Worm (Caenorhabditis elegans) whole organism, young adult: ENCODE data around the gene gmap-3.

ENCODE experiments used
- D2030.7 ChIP-seq: fragments of 200-800 bp; sonication (Bioruptor generic); IDR thresholded peaks from 2 replicates; pipeline ENCODE4 v1.3.6; 2022; ENCODE audit warnings: missing genetic modification reagents, missing genetic modification characterization, missing compliant biosample characterization
- F22D6.2 ChIP-seq: sonication (generic microtip); optimal IDR thresholded peaks from 2 replicates; lab custom pipeline; 2016; ENCODE audit warnings: mild to moderate bottlenecking, missing genetic modification characterization, missing compliant biosample characterization
- F23B12.7 ChIP-seq: sonication (generic microtip); optimal IDR thresholded peaks from 2 replicates; lab custom pipeline; 2017; ENCODE audit warnings: missing genetic modification characterization, mild to moderate bottlenecking, missing compliant biosample characterization, antibody characterized with exemption, moderate library complexity; ENCODE audit not compliant: insufficient read depth
- F33H1.4 ChIP-seq: fragments of 200-800 bp; sonication (Bioruptor generic); IDR thresholded peaks from 2 replicates; pipeline ENCODE4 v1.3.6; 2022; ENCODE audit warnings: missing genetic modification reagents, missing genetic modification characterization, missing compliant biosample characterization
- K11D2.4 ChIP-seq: fragments of 200-800 bp; sonication (Bioruptor generic); IDR thresholded peaks from 2 replicates; pipeline ENCODE4 v1.3.6; 2022; ENCODE audit warnings: missing genetic modification reagents, missing genetic modification characterization, missing compliant biosample characterization
- T26A5.8 ChIP-seq: sonication (generic microtip); optimal IDR thresholded peaks from 2 replicates; lab custom pipeline; 2016; ENCODE audit warnings: missing genetic modification characterization, missing compliant biosample characterization
- Y53F4B.3 ChIP-seq: fragments of 200-800 bp; sonication (Bioruptor generic); IDR thresholded peaks from 2 replicates; pipeline ENCODE4 v1.3.6; 2022; ENCODE audit warnings: missing genetic modification reagents, missing genetic modification characterization, missing compliant biosample characterization
- aptf-2 ChIP-seq: fragments of 200-800 bp; sonication (Bioruptor generic); conservative IDR thresholded peaks from 2 replicates; pipeline ENCODE4 v1.3.6; 2022; ENCODE audit warnings: missing genetic modification reagents, missing genetic modification characterization, missing compliant biosample characterization
- aptf-3 ChIP-seq: fragments of 200-800 bp; sonication (Bioruptor generic); IDR thresholded peaks from 2 replicates; pipeline ENCODE4 v1.3.6; 2022; ENCODE audit warnings: missing genetic modification characterization, missing compliant biosample characterization
- bed-1 ChIP-seq: fragments of 200-800 bp; sonication (Bioruptor generic); IDR thresholded peaks from 2 replicates; pipeline ENCODE4 v1.3.6; 2022; ENCODE audit warnings: missing genetic modification reagents, missing genetic modification characterization, missing compliant biosample characterization
- bed-2 ChIP-seq: fragments of 200-800 bp; sonication (Bioruptor generic); IDR thresholded peaks from 2 replicates; pipeline ENCODE4 v1.3.6; 2022; ENCODE audit warnings: missing genetic modification reagents, missing genetic modification characterization, missing compliant biosample characterization
- ccch-3 ChIP-seq: fragments of 200-800 bp; sonication (Bioruptor generic); optimal IDR thresholded peaks from 2 replicates; lab custom pipeline; 2018; ENCODE audit warnings: mild to moderate bottlenecking, missing genetic modification characterization, missing compliant biosample characterization
- cebp-2 ChIP-seq: fragments of 200-800 bp; sonication (Bioruptor generic); IDR thresholded peaks from 2 replicates; pipeline ENCODE4 v1.3.6; 2022; ENCODE audit warnings: missing genetic modification characterization, missing compliant biosample characterization
- ceh-58 ChIP-seq: fragments of 200-800 bp; sonication (Bioruptor generic); IDR thresholded peaks from 2 replicates; pipeline ENCODE4 v1.3.6; 2022; ENCODE audit warnings: missing genetic modification characterization, missing compliant biosample characterization
- die-1 ChIP-seq: sonication (generic microtip); optimal IDR thresholded peaks from 2 replicates; lab custom pipeline; 2016; ENCODE audit warnings: missing genotype, mild to moderate bottlenecking, missing genetic modification characterization, missing compliant biosample characterization
- dpl-1 ChIP-seq: fragments of 150-350 bp; optimal IDR thresholded peaks from 2 replicates; lab custom pipeline; 2014; ENCODE audit warnings: missing biosample characterization, missing genetic modification reagents, missing genetic modification characterization
- egl-44 ChIP-seq: fragments of 200-800 bp; sonication (Bioruptor generic); IDR thresholded peaks from 2 replicates; pipeline ENCODE4 v1.3.6; 2022; ENCODE audit warnings: missing genetic modification reagents, missing genetic modification characterization, missing compliant biosample characterization
- ets-4 ChIP-seq: fragments of 200-800 bp; sonication (Bioruptor generic); optimal IDR thresholded peaks from 2 replicates; lab custom pipeline; 2018; ENCODE audit warnings: mild to moderate bottlenecking, missing genetic modification characterization, missing compliant biosample characterization
- fkh-3 ChIP-seq: sonication (generic microtip); optimal IDR thresholded peaks from 2 replicates; lab custom pipeline; 2016; ENCODE audit warnings: mild to moderate bottlenecking, missing genetic modification characterization, missing compliant biosample characterization
- hlh-12 ChIP-seq: sonication (generic microtip); optimal IDR thresholded peaks from 2 replicates; lab custom pipeline; 2016; ENCODE audit warnings: missing genetic modification characterization, missing compliant biosample characterization
- hlh-26 ChIP-seq: fragments of 200-800 bp; sonication (Bioruptor generic); conservative IDR thresholded peaks from 2 replicates; pipeline ENCODE4 v1.3.6; 2022; ENCODE audit warnings: missing genetic modification reagents, missing genetic modification characterization, missing compliant biosample characterization
- hmg-20 ChIP-seq: fragments of 200-800 bp; sonication (Bioruptor generic); IDR thresholded peaks from 2 replicates; pipeline ENCODE4 v1.3.6; 2022; ENCODE audit warnings: missing genetic modification reagents, missing genetic modification characterization, missing compliant biosample characterization
- hsf-1 ChIP-seq: fragments of 200-800 bp; sonication (Bioruptor generic); IDR thresholded peaks from 2 replicates; pipeline ENCODE4 v1.3.6; 2022; ENCODE audit warnings: missing genetic modification reagents, missing genetic modification characterization, missing compliant biosample characterization
- let-607 ChIP-seq, 2 experiments: fragments of 200-800 bp in 1 of 2; sonication (Bioruptor generic) in 1 of 2; sonication (generic microtip) in 1 of 2; optimal IDR thresholded peaks; 2 replicates each; lab custom pipeline; 2016 to 2018; ENCODE audit warnings: mild to moderate bottlenecking in 2 of 2, missing compliant biosample characterization in 2 of 2, missing genetic modification characterization in 2 of 2, moderate library complexity in 2 of 2, missing genotype in 1 of 2
- lin-35 ChIP-seq, 3 experiments: fragments of 150-350 bp in 2 of 3; sonication (generic microtip) in 1 of 3; optimal IDR thresholded peaks; 2 replicates each; lab custom pipeline; 2014 to 2018; ENCODE audit warnings: missing biosample characterization in 3 of 3, missing genetic modification characterization in 3 of 3, missing genetic modification reagents in 3 of 3
- lir-1 ChIP-seq: fragments of 200-800 bp; sonication (Bioruptor generic); conservative IDR thresholded peaks from 2 replicates; pipeline ENCODE4 v1.3.6; 2022; ENCODE audit warnings: missing genetic modification reagents, missing genetic modification characterization, missing compliant biosample characterization
- lsl-1 ChIP-seq: fragments of 200-800 bp; sonication (Bioruptor generic); optimal IDR thresholded peaks from 2 replicates; lab custom pipeline; 2018; ENCODE audit warnings: mild to moderate bottlenecking, missing genetic modification characterization, moderate library complexity, missing compliant biosample characterization
- lsy-27 ChIP-seq: sonication (generic microtip); optimal IDR thresholded peaks from 2 replicates; lab custom pipeline; 2017; ENCODE audit warnings: missing genetic modification characterization, mild to moderate bottlenecking, missing compliant biosample characterization, antibody characterized with exemption, missing genotype, borderline replicate concordance; ENCODE audit not compliant: insufficient read depth
- madf-10 ChIP-seq: sonication (generic microtip); optimal IDR thresholded peaks from 2 replicates; lab custom pipeline; 2016; ENCODE audit warnings: mild to moderate bottlenecking, missing genetic modification characterization, missing compliant biosample characterization
- madf-8 ChIP-seq: fragments of 200-800 bp; sonication (Bioruptor generic); conservative IDR thresholded peaks from 2 replicates; pipeline ENCODE4 v1.3.6; 2022; ENCODE audit warnings: missing genetic modification reagents, missing genetic modification characterization, missing compliant biosample characterization
- mcd-1 ChIP-seq: fragments of 200-800 bp; sonication (Bioruptor generic); IDR thresholded peaks from 2 replicates; pipeline ENCODE4 v1.3.6; 2022; ENCODE audit warnings: missing genetic modification reagents, missing genetic modification characterization, missing compliant biosample characterization
- nfya-1 ChIP-seq: sonication (generic microtip); optimal IDR thresholded peaks from 2 replicates; lab custom pipeline; 2017; ENCODE audit warnings: antibody characterized with exemption, missing compliant biosample characterization, missing genetic modification characterization, borderline replicate concordance; ENCODE audit not compliant: insufficient read depth
- pbrm-1 ChIP-seq: fragments of 200-800 bp; sonication (Bioruptor generic); IDR thresholded peaks from 2 replicates; pipeline ENCODE4 v1.3.6; 2022; ENCODE audit warnings: missing genetic modification reagents, missing genetic modification characterization, missing compliant biosample characterization
- pha-4 ChIP-seq: fragments of 150-350 bp; sonication (generic microtip); optimal IDR thresholded peaks from 2 replicates; lab custom pipeline; 2014; ENCODE audit warnings: missing biosample characterization, missing genetic modification reagents, missing genetic modification characterization
- rcor-1 ChIP-seq: fragments of 200-800 bp; sonication (Bioruptor generic); IDR thresholded peaks from 2 replicates; pipeline ENCODE4 v1.3.6; 2022; ENCODE audit warnings: missing genetic modification reagents, missing genetic modification characterization, missing compliant biosample characterization
- rpc-1 ChIP-seq, 2 experiments: fragments of 150-350 bp in 1 of 2; sonication (generic microtip) in 1 of 2; optimal IDR thresholded peaks; 2 replicates each; lab custom pipeline; 2014 to 2018; ENCODE audit warnings: missing biosample characterization in 1 of 2, missing genetic modification characterization in 1 of 2, missing genetic modification reagents in 1 of 2, missing genotype in 1 of 2
- sdz-38 ChIP-seq: sonication (generic microtip); optimal IDR thresholded peaks from 2 replicates; lab custom pipeline; 2016; ENCODE audit warnings: missing genotype, missing genetic modification characterization, missing compliant biosample characterization
- sea-2 ChIP-seq: fragments of 200-800 bp; sonication (Bioruptor generic); IDR thresholded peaks from 2 replicates; pipeline ENCODE4 v1.3.6; 2022; ENCODE audit warnings: missing genetic modification characterization, missing compliant biosample characterization
- snpc-1.1 ChIP-seq: sonication (generic microtip); optimal IDR thresholded peaks from 2 replicates; lab custom pipeline; 2017; ENCODE audit warnings: missing genetic modification characterization, mild to moderate bottlenecking, missing compliant biosample characterization, antibody characterized with exemption, moderate library complexity, missing genotype, missing genetic modification reagents; ENCODE audit not compliant: insufficient read depth
- tbx-9 ChIP-seq: sonication (generic microtip); optimal IDR thresholded peaks from 2 replicates; lab custom pipeline; 2016; ENCODE audit warnings: borderline replicate concordance, missing genetic modification characterization, inconsistent platforms, missing compliant biosample characterization
- unc-130 ChIP-seq: sonication (generic microtip); optimal IDR thresholded peaks from 2 replicates; lab custom pipeline; 2016; ENCODE audit warnings: missing genetic modification reagents, missing genetic modification characterization, missing compliant biosample characterization
- unc-62 ChIP-seq: fragments of 150-350 bp; optimal IDR thresholded peaks from 2 replicates; lab custom pipeline; 2014; ENCODE audit warnings: missing biosample characterization, missing genetic modification reagents, missing genetic modification characterization
- zfh-2 ChIP-seq: fragments of 200-800 bp; sonication (Bioruptor generic); conservative IDR thresholded peaks from 2 replicates; pipeline ENCODE4 v1.3.6; 2022; ENCODE audit warnings: missing genetic modification reagents, missing genetic modification characterization, missing compliant biosample characterization
- ztf-22 ChIP-seq: fragments of 200-800 bp; sonication (Bioruptor generic); optimal IDR thresholded peaks from 2 replicates; lab custom pipeline; 2018; ENCODE audit warnings: mild to moderate bottlenecking, missing genetic modification characterization, moderate library complexity, missing compliant biosample characterization
- ztf-25 ChIP-seq: fragments of 200-800 bp; sonication (Bioruptor generic); IDR thresholded peaks from 2 replicates; pipeline ENCODE4 v1.3.6; 2022; ENCODE audit warnings: missing genetic modification reagents, missing genetic modification characterization, missing compliant biosample characterization
- ztf-26 ChIP-seq: sonication (generic microtip); optimal IDR thresholded peaks from 2 replicates; lab custom pipeline; 2017; ENCODE audit warnings: missing genetic modification characterization, missing compliant biosample characterization
- ztf-28 ChIP-seq: fragments of 200-800 bp; sonication (Bioruptor generic); IDR thresholded peaks from 2 replicates; pipeline ENCODE4 v1.3.6; 2022; ENCODE audit warnings: missing genetic modification reagents, missing genetic modification characterization, missing compliant biosample characterization
- ztf-3 ChIP-seq: fragments of 200-800 bp; sonication (Bioruptor generic); optimal IDR thresholded peaks from 2 replicates; lab custom pipeline; 2018; ENCODE audit warnings: mild to moderate bottlenecking, missing genetic modification characterization, missing compliant biosample characterization

The gmap-3 gene

DNA sequence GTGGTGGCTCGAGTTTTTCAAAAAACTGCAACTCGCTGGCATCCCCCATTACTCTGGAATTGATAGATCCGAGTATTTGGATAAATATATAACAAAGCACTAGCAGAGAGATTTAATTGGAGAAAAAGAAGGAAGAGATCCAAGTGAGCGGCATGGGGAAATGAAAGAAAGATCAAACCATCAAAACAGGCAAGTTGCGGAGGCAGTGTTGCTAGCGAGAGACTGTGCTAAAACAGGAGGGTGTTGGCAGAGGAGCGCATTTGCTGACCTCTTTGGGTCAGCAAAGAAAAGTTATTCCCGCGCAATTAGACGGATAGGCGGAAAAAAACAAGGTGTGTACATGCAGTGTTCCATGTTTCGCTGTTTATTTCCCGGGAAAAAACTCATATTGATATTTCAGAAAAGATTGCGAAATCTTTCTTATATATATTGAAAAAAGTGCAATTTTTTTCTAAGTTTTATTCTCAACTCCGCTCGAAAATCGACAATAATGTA is 34.9 kb upstream of the gmap-3 start, which contains the start of gene ppk-3 (continued):
- TF ChIP-seq Y53F4B.3 (GFP tag; lab: Robert Waterston, UW), result no peak
- TF ChIP-seq sdz-38 (tag; lab: Kevin White, UChicago), result no peak
- TF ChIP-seq rpc-1 (optimal IDR thresholded peaks at IDR 0.05; lab: Kevin White, UChicago), result no peak
- TF ChIP-seq rpc-1 (tag; optimal IDR thresholded peaks at IDR 0.05; lab: Kevin White, UChicago), result no peak
- TF ChIP-seq D2030.7 (GFP tag; lab: Robert Waterston, UW), result no peak
- TF ChIP-seq hlh-26 (GFP tag; lab: Robert Waterston, UW), result no peak
- TF ChIP-seq nfya-1 (tag; lab: Kevin White, UChicago), result no peak
- no peak for TF ChIP-seq hmg-20 (GFP tag; lab: Robert Waterston, UW)
- no peak for TF ChIP-seq bed-2 (GFP tag; lab: Robert Waterston, UW)
- TF ChIP-seq ztf-26 (tag; lab: Kevin White, UChicago), result no peak
- TF ChIP-seq unc-130 (GFP tag; lab: Kevin White, UChicago), result no peak
- TF ChIP-seq madf-10 (tag; lab: Kevin White, UChicago), result no peak
- TF ChIP-seq ztf-3, result no peak
- peak; percentile 97 for TF ChIP-seq mcd-1 (GFP tag; lab: Robert Waterston, UW)
- TF ChIP-seq ztf-25 (GFP tag; lab: Robert Waterston, UW), result no peak
- TF ChIP-seq dpl-1, result no peak
- TF ChIP-seq unc-62 (GFP tag; lab: Kevin White, UChicago), result no peak
- no peak for TF ChIP-seq pha-4
- TF ChIP-seq sea-2 (GFP tag; lab: Robert Waterston, UW), result no peak
- TF ChIP-seq K11D2.4 (GFP tag; lab: Robert Waterston, UW), result 0 out of 2 replicates have a peak, but pooled peaks have one; percentile 27
- TF ChIP-seq F33H1.4 (GFP tag; lab: Robert Waterston, UW), result no peak
- TF ChIP-seq cebp-2 (GFP tag; lab: Robert Waterston, UW), result no peak
- TF ChIP-seq ztf-28 (GFP tag; lab: Robert Waterston, UW), result no peak
- TF ChIP-seq ccch-3 (GFP tag; lab: Kevin White, UChicago), result no peak
- peak; percentile 15 for TF ChIP-seq F23B12.7 (tag; lab: Kevin White, UChicago)
- 0 out of 2 replicates have a peak, but pooled peaks have one; percentile 32 for TF ChIP-seq pbrm-1
- TF ChIP-seq ceh-58, result no peak
- TF ChIP-seq lir-1 (GFP tag; lab: Robert Waterston, UW), result no peak
- TF ChIP-seq snpc-1.1 (tag; lab: Kevin White, UChicago), result no peak
- TF ChIP-seq aptf-3, result no peak
- 0 out of 2 replicates have a peak, but pooled peaks have one; percentile 25 for TF ChIP-seq rcor-1 (GFP tag; lab: Robert Waterston, UW)
- TF ChIP-seq lin-35 (GFP tag; optimal IDR thresholded peaks at IDR 0.05; lab: Kevin White, UChicago), result no peak
- TF ChIP-seq bed-1 (GFP tag; lab: Robert Waterston, UW), result no peak
- TF ChIP-seq madf-8 (GFP tag; lab: Robert Waterston, UW), result no peak
- no peak for TF ChIP-seq egl-44
- no peak for TF ChIP-seq T26A5.8 (tag; lab: Kevin White, UChicago)
- no peak for TF ChIP-seq tbx-9 (tag; lab: Kevin White, UChicago)
- no peak for TF ChIP-seq ets-4 (GFP tag; lab: Kevin White, UChicago)
- no peak for TF ChIP-seq hsf-1
- no peak for TF ChIP-seq hlh-12 (tag; lab: Kevin White, UChicago)
- TF ChIP-seq ztf-22 (GFP tag; lab: Kevin White, UChicago), result no peak
- no peak for TF ChIP-seq F22D6.2 (tag; lab: Kevin White, UChicago)
- TF ChIP-seq let-607 (tag; optimal IDR thresholded peaks at IDR 0.05; lab: Kevin White, UChicago), result no peak
- TF ChIP-seq lsy-27, result no peak
- no peak for TF ChIP-seq die-1
- TF ChIP-seq lsl-1 (GFP tag; lab: Kevin White, UChicago), result no peak
- peak; percentile 55; the same call in 1 of the 2 replicates for TF ChIP-seq zfh-2 (GFP tag; lab: Robert Waterston, UW)
- TF ChIP-seq aptf-2 (GFP tag; lab: Robert Waterston, UW), result no peak
- TF ChIP-seq fkh-3 (tag; lab: Kevin White, UChicago), result no peak
